Worm (Caenorhabditis elegans): ENCODE data around the gene K12D9.1.

DNA sequence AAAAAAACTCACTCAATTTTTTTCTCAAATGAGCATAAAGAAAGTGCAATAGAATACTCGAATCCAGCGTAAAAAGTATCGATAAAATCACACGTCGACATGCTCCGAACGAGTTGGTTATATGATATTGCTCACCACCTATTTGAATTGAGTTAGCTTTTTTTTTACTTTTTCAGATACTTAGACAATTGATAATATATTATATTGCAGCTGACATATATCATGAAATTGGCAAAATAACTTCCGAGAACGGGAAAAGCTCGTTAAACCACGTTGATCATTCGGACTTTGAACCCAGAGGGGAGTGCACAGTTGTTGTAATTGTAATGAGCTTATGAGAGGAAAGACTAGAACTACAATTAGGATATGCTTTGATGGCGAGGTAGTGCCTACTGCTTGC, 3.8 kb upstream of the K12D9.1 start, which contains the start of gene srw-136:
- TF ChIP-seq madf-2 (tag; optimal IDR thresholded peaks at IDR 0.05): no peak
- no peak for TF ChIP-seq nhr-11 (tag; optimal IDR thresholded peaks at IDR 0.05)
- TF ChIP-seq tbx-7 (tag; optimal IDR thresholded peaks at IDR 0.05): no peak
- TF ChIP-seq pax-1 (tag; optimal IDR thresholded peaks at IDR 0.05): no peak
- TF ChIP-seq pag-3 (tag; optimal IDR thresholded peaks at IDR 0.05; ENCODE audit: borderline replicate concordance): no peak
- TF ChIP-seq ama-1 (optimal IDR thresholded peaks at IDR 0.05): no peak
- no peak for TF ChIP-seq ceh-2 (tag; optimal IDR thresholded peaks at IDR 0.05)

Data from whole organism, late embryonic.